Fruit fly (Drosophila melanogaster): ENCODE measurements around the gene kek4.

kek4 gene

DNA sequence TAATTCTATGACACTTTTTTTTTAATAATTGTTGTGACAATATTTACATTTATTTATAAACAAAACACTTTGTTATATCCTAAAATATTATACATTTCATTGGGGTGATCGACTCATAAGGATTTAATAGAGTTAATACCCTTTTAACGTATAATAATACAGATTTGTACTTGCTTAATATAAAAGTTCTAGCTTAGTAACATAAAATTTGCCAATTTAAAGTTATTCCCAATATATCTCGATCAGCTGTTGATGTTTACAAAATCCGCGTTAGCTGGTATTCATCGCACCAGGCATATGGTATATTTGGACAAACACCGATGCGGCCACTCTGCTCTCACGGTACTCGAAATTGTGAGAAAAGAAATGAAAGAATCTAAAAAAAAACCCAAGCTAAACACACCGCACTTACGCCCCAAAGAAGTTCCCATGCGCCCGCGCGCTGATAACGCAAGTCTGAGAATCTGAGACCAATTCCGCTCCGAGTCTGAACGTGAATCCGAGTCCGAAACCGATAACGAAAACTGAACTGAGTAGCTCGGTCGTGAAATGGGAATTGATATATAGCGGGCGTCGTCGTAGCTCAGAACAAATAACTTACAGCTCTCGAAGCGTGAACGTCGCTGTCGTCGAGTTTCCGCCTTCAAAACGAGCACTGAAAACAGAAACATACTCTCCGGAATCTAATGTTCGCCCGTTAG lies 11.6 kb downstream of the kek4 start, which contains the start of gene Pect (continued):
- TF ChIP-seq CG31627 (GFP tag; optimal IDR thresholded peaks at IDR 0.05) (no peak), Sox14 (GFP tag; optimal IDR thresholded peaks at IDR 0.05) (no peak), OdsH (GFP tag; optimal IDR thresholded peaks at IDR 0.05) (no peak), CG6276 (GFP tag; optimal IDR thresholded peaks at IDR 0.05) (no peak), pdm3 (GFP tag; optimal IDR thresholded peaks at IDR 0.05) (no peak), CG11762 (GFP tag; optimal IDR thresholded peaks at IDR 0.05; ENCODE audit: insufficient read depth) (no peak), CG3919 (GFP tag; optimal IDR thresholded peaks at IDR 0.05) (no peak), CG11294 (GFP tag; IDR thresholded peaks at IDR 0.05) (no peak; the same call in 1 of the 2 replicates), net (GFP tag; optimal IDR thresholded peaks at IDR 0.05) (no peak), Ets96B (tag; optimal IDR thresholded peaks at IDR 0.05) (no peak), Sox102F (GFP tag; optimal IDR thresholded peaks at IDR 0.05) (no peak), Ets21C (GFP tag; optimal IDR thresholded peaks at IDR 0.05) (no peak)

DNA sequence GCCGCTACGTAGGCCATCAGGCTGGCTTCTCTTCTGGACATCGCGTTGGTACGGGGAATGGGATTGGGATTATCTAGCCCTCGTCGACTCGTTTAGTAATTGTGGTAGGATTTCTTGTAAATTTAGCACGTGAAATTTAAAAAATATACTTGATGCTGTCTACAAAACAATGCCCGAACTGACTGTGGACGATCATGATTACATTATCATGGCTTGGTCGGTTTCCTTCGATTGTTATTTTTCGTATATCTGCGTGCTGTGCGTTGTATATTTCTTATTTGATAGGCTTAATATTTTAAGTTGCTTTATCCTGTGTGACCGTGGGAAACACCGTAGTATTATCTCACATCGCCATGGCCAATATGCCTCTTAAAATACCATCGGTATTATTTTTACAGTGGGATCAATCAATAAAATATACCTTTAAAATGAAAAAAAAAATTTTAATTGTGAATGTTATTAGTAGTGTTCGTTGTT lies 12.2 kb downstream of the kek4 start, which contains the start of gene CG16972:
CG16972 (minus strand) TSS at position 336 of the 477 bp plus-strand sequence.
- TF ChIP-seq CG1621 (tag; optimal IDR thresholded peaks at IDR 0.05) (peak; percentile 99), Lpt (GFP tag; optimal IDR thresholded peaks at IDR 0.05) (no peak), Smox (GFP tag; optimal IDR thresholded peaks at IDR 0.05) (no peak), CG8119 (GFP tag; IDR thresholded peaks at IDR 0.05) (0 out of 3 replicates have a peak, but pooled peaks have one; percentile 15), fd59A (GFP tag; optimal IDR thresholded peaks at IDR 0.05) (no peak)

dm6 chr2L:13195822-13196221 lies 19.3 kb downstream of the kek4 start:
- TF ChIP-seq Ets96B (tag; optimal IDR thresholded peaks at IDR 0.05) (no peak), Eip93F (GFP tag; optimal IDR thresholded peaks at IDR 0.05) (no peak), fd59A (GFP tag; optimal IDR thresholded peaks at IDR 0.05) (no peak)

dm6 chr2L:13191894-13192293 lies 23.3 kb downstream of the kek4 start, which contains the start of the genes CG16974 and Edem2:
Gene CG16974, minus strand, starts transcription at chr2L:13191979.
Gene Edem2, plus strand, starts transcription at chr2L:13192201.
- TF ChIP-seq Eip93F (GFP tag; optimal IDR thresholded peaks at IDR 0.05) (peak; percentile 68), CG15336 (GFP tag; IDR thresholded peaks at IDR 0.05) (no peak), CG6163 (GFP tag; IDR thresholded peaks at IDR 0.05) (peak; percentile 49; the same call in 2 of the 3 replicates), Blimp-1 (GFP tag; optimal IDR thresholded peaks at IDR 0.05) (no peak), vri (GFP tag; optimal IDR thresholded peaks at IDR 0.05) (peak; percentile 69), Ets21C (GFP tag; optimal IDR thresholded peaks at IDR 0.05) (peak; percentile 56), Sox14 (GFP tag; optimal IDR thresholded peaks at IDR 0.05) (no peak), CG8119 (GFP tag; IDR thresholded peaks at IDR 0.05) (peak; percentile 37; the same call in 1 of the 3 replicates), Lpt (GFP tag; optimal IDR thresholded peaks at IDR 0.05) (no peak), Sox15 (GFP tag; optimal IDR thresholded peaks at IDR 0.05) (peak; percentile 55), CG9139 (GFP tag; optimal IDR thresholded peaks at IDR 0.05) (no peak), Met (GFP tag; optimal IDR thresholded peaks at IDR 0.05) (no peak), cyc (GFP tag; optimal IDR thresholded peaks at IDR 0.05) (peak; percentile 61), CG7368 (GFP tag; optimal IDR thresholded peaks at IDR 0.05) (no peak), CG4318 (GFP tag; optimal IDR thresholded peaks at IDR 0.05) (no peak), CG11294 (GFP tag; IDR thresholded peaks at IDR 0.05) (0 out of 2 replicates have a peak, but pooled peaks have one; percentile 30), CG11902 (GFP tag; optimal IDR thresholded peaks at IDR 0.05) (peak; percentile 39), CG6854 (GFP tag; optimal IDR thresholded peaks at IDR 0.05) (peak; percentile 17), eg (GFP tag; IDR thresholded peaks at IDR 0.05) (peak; percentile 60; the same call in 2 of the 3 replicates), net (GFP tag; optimal IDR thresholded peaks at IDR 0.05) (no peak), esn (GFP tag; optimal IDR thresholded peaks at IDR 0.05) (peak; percentile 77), CG31627 (GFP tag; optimal IDR thresholded peaks at IDR 0.05) (no peak), Hr39 (GFP tag; optimal IDR thresholded peaks at IDR 0.05) (no peak), CG3032 (tag; optimal IDR thresholded peaks at IDR 0.05) (peak; percentile 56), fd59A (GFP tag; optimal IDR thresholded peaks at IDR 0.05) (peak; percentile 3), Eip75B (GFP tag; optimal IDR thresholded peaks at IDR 0.05) (no peak), CG10631 (GFP tag; optimal IDR thresholded peaks at IDR 0.05) (no peak), Gug (GFP tag; IDR thresholded peaks at IDR 0.05) (0 out of 2 replicates have a peak, but pooled peaks have one; percentile 8)

All from whole organism, prepupa.